Worm (Caenorhabditis elegans): Measurements from ENCODE around the gene gur-3.

Gene gur-3

DNA sequence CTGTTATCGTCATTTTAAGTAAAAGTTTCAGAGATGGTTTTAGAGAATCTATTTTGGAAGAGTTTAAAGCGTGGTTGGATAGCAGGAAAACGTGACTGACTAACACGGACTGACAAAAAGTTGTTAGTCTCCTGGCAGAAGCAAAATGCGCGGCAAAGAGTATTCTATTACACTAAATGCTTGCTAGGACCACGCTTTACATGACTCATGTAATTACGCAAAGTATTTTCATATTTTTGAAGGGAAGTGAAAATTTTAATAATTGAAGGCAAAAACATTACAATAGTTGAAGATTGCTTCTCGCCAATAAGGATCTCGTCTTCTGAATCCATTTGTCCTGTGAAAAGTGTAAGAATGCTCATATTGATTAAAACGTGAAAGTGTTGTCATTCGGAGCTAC, at the start of gene gur-3:
Gene gur-3, minus strand, starts transcription at position 101 of the 400 bp plus-strand sequence.
- TF ChIP-seq unc-62 (GFP tag; optimal IDR thresholded peaks at IDR 0.05): no peak

DNA sequence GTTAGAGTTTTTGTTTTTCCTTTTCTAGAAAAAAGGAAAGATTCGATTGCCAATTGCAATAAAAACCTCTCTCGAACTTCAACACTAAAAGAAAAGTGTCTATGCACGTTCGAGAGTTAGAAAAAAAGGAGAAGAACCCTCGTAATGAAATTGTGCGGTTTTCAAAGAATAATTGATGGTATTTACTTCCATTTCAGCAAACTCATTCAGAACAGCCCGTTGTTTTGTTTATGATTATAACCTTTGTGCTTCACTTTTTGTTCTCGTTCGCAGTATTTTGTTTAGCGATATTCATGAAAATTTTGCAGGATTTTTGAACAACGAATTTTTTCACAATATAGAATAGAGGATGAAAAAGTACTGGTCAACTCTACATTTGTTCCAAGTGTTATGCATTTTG, 47.9 kb upstream of the gur-3 start, which contains the start of gene lgc-41:
Gene lgc-41, plus strand, starts transcription at position 301 of the 400 bp plus-strand sequence.
- no peak for TF ChIP-seq unc-62 (GFP tag; optimal IDR thresholded peaks at IDR 0.05)

DNA sequence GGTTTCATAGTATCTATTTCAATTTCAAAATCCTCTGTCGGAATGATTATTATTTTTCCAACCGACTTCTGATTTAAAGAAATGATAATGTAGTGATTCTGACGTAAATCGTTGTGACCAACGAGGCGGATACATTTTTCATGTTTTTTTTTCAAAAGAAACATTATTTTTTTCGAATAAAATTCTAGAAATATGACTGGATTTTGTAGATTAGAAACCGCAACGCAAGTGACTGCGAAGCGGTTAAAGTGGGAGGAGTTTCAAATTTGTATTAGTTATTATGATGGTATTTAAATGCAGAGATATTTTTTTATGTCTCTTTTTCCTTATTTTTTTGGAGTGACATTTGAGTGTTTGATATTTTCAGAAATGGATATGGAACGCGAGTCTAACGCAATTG, 40.9 kb upstream of the gur-3 start, which contains the start of gene C39B10.5:
Gene C39B10.5, plus strand, starts transcription at position 362 of the 400 bp plus-strand sequence.
- no peak for TF ChIP-seq unc-62 (GFP tag; optimal IDR thresholded peaks at IDR 0.05)

DNA sequence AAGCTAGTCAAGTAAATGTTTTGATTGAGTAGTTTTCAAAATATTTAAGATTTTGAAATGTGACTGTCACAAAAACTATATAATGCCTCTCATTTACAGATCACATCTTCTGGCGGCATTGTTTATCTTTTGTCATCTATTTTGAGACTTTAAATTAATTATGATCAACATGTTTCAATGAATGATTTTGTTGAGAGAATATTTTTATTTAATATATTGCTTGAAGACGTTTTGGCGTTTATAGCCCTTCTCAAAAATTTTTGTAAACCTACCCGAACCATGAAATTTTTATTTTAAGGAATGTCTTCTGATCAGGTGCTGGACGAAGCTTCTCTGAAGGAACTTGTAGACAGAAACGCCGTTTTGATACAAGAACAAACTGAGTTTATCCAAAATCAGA, 38.6 kb upstream of the gur-3 start, which contains the start of gene C39B10.4:
Gene C39B10.4, plus strand, starts transcription at position 301 of the 400 bp plus-strand sequence.
- TF ChIP-seq unc-62 (GFP tag; optimal IDR thresholded peaks at IDR 0.05): no peak

DNA sequence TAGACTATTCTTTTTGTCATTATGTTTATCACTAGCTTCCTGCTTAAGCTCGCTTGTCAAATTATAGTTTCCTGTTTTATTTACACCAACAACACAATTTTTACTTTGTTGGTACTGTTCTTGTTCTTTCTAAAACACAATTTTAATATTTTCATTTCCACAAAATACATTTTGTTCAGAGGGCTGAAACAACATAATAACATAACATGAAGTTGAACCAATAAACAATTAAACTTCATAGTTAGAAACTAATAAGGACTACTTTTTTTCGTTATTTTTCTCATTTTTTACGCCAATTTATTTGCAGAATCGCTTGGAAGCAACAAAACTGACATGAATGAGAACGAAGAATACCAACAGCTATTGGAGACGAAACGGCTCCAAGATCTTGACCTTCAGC, 37.7 kb upstream of the gur-3 start, which contains the start of gene C39B10.3:
Gene C39B10.3, plus strand, starts transcription at position 301 of the 400 bp plus-strand sequence.
- TF ChIP-seq unc-62 (GFP tag; optimal IDR thresholded peaks at IDR 0.05): no peak

DNA sequence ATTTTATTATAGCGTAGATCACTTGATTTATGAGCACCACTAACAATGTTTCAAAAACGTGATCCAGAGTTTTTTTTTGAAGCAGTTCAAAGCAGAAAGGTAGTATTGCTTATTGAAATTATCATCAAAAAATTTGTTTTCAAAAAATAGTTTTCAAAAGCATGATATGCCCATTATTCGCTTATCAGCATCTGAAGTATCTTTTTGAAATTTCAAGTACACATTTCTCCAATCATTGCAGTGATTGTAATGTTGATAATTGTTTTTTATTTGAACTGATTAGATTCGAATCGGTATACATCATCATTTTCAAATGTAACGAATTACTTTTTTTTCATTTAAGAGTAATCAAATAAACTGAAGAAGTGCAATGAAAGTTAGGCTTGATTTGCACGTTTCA, 34.7 kb upstream of the gur-3 start:
- no peak for TF ChIP-seq unc-62 (GFP tag; optimal IDR thresholded peaks at IDR 0.05)

DNA sequence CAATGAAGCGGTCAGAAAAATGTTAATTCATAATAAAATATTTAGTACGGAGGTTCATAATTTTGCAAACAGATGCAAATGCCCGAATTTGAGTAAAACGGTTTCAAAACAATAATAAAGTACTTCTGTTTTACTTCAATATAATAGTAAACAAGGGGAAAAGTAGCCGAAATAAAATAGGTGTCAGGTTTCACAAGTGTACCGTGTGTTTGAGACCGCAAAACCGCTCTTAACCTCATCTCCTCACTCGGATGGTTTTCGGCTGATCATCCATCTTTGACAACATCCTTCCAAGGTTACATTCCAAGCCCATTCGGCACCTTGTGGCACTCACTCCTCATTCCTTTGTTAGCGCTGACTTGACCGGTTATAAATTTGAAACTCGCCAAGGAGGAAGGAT, 31.3 kb upstream of the gur-3 start:
- no peak for TF ChIP-seq unc-62 (GFP tag; optimal IDR thresholded peaks at IDR 0.05)

DNA sequence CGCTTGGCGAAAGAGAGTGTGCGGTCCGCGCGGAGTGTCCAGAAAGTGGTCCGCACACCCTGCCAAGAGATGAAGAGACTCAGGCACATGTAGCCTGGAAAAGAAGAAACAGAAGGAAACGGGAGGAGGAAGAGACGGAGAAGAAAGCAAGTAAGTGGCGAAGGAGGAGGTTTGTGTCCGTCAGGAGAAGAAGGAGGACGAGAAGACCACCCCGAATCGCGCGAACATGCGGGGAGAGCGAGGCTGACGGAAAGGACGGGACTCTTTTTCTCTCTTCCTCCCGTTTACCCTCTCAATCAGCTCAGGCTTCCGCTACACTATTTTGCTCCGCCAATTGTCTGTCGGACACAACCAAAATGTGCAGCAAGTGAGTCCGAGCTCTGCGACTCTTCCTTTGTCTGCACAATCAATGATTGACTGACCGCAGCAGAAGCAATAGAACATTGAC, 29.4 kb upstream of the gur-3 start:
- no peak for TF ChIP-seq unc-62 (GFP tag; optimal IDR thresholded peaks at IDR 0.05)

DNA sequence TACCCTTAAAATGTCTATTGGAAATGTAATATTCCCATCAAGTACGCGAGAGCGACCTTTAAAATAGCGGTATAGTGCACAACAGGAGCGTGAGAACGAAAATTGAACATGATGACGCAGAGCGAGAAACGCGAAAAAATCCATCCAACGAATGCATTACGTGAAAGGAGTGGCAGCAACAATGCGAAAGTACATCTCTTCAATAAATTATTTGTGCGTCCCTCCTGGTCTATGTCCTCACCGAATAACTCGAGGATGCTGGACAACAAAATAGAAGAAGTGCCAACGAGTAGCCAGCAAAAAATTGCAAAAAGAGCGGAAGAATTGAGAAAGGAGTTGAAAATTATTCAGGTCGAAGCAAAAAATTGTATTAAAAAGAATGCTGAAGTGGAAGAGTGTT, 27.8 kb upstream of the gur-3 start:
- TF ChIP-seq unc-62 (GFP tag; optimal IDR thresholded peaks at IDR 0.05): no peak

DNA sequence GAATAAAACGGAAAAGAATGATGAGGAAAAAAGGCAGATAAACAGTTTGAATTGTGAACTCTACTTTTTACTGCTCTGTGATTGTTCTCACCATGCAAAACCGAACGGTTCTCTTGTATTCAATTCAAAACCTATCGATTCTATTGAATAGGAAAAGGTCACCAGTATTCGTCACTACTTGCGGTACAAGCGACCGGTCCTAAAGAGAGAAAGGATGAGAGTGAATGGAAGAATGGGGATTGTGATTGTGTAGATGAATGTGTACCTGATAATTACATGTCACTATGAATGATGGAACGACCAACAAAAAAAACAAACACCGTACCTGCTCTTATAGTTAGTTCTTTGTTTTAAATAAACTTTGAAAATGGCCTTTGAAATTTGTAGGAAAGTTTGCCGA, 26.7 kb upstream of the gur-3 start:
- TF ChIP-seq unc-62 (GFP tag; optimal IDR thresholded peaks at IDR 0.05): no peak

DNA sequence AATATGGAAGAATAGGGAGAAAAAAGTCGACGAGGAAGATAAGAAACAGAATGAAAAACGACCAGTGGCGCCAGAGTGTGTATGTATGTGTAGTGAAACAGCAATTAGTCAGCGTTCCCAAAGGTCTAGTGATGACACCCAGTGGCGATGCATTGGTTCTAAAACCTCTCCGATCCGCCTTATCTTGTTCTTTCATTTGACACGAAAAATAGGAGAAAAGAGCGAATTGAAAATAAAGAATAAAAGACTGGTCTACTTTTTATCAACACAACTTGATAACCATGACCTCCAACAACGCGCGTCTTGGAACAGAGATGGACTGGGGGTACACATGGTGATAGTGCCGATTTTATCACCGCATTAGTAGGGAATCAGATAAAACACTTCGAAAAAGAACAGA, 24.8 kb upstream of the gur-3 start:
- no peak for TF ChIP-seq unc-62 (GFP tag; optimal IDR thresholded peaks at IDR 0.05)

DNA sequence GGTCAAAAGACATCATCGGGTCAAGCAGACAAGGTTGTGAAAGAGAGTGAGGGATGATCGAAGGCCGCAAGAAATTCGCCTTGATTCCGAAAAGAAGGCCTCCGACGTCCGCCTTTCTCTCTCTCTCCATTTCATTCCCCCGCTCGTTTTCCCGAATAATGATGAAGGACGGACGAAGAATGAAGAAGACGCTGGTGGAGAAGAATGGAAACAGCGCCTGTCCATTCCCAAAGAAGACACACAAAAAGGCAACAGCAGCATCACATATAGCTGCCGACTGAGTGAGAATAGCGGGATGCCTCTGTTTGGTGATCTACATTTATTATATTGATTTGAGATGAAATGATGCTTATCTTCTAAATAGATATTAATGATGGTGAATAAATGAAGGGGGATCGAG, 23.1 kb upstream of the gur-3 start:
- no peak for TF ChIP-seq unc-62 (GFP tag; optimal IDR thresholded peaks at IDR 0.05)

DNA sequence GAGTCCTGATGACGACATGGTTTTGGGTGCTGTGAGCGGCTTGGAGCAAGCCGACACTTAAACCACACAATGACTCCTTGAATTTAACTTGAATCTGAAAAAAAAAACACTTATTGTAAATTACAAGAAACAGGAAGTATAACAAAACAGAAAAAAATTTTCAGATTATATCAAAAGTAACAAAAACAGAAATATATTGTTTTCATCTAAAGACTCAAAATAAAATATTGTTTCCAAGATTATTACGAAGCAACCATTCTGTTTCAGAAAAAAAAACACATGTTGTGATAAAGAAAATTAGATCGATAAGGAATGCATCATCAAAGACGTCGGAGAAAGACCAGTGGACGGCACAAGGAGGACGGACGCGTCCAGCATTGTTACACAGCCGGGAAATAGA, 22.5 kb upstream of the gur-3 start, which contains the start of gene mig-15:
Gene mig-15, minus strand, starts transcription at position 101 of the 400 bp plus-strand sequence.
- TF ChIP-seq unc-62 (GFP tag; optimal IDR thresholded peaks at IDR 0.05): no peak

DNA sequence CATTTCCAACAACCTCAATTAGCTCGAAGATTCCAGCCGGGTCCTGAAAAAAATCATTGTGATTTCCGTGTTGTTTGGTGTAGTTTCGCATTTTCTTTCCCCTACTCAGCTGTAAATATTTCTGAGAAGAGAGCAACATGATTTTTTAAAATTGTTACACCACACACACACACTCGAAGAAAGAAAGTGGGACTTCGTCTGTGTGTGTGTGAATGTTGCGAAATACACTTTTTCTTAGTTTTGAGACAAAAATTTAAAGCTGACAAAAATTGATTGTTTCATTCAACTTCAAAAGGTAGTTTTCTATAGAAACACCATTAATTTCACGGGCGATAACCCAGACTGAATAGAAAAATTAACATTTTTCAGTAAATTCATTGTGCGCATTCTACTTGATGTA, 22.0 kb upstream of the gur-3 start:
- no peak for TF ChIP-seq unc-62 (GFP tag; optimal IDR thresholded peaks at IDR 0.05)

DNA sequence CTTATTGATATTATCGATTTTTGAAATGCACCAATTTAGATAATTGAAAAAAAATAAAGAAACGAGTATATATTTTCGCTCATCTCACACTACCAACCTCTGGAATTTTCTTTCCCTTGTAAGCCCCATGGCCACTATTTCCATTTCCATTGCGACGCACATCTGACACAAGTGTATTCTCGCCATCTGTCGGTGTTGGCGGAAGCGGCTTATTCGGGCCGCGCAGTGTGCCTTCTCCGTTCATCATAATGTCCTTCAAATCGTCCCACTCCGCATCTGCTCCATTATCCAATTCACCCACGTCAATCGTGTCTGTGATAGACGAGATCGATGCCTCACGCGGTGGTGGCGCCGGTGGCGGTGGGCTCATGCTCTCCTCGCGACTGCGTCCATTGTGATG, 18.6 kb upstream of the gur-3 start:
- TF ChIP-seq unc-62 (GFP tag; optimal IDR thresholded peaks at IDR 0.05): no peak

DNA sequence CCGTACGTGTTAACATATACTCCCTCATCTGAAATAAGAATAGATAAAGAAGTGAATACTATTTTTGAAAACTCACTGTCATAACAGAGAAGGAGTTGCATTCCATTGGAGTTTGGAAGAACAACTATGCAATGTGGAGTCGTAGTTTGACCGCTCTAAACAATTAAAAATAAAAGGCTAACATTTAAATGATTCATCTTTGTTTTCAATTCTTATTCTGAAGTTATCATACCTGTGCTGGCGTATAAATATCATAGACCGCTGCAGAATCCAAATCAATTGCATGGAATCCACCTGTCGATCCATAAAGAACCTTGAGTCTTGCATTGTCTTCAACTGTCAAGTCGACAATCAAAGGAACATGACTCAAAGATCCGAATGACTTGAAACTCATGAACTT, 16.6 kb upstream of the gur-3 start:
- no peak for TF ChIP-seq unc-62 (GFP tag; optimal IDR thresholded peaks at IDR 0.05)

DNA sequence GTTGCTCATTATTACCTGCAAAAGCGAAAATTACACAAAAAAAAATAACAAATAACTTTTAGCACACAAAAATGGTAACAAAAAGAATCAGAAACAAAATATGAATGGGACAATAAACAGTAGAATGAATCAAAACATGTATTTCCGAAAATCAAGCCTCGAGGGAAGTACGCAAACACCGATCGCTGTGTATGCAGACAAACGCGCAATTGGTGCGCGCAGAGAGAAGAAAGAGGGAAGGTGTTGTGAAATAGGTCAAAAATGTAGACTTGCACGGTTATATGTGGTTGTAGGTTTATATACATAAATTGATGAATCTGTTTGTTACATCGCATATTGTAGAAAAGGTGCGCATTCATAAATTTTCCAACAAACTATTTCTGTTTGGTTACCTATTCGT, 13.6 kb upstream of the gur-3 start, which contains the start of gene cdk-11.2:
Gene cdk-11.2, minus strand, starts transcription at position 23 of the 400 bp plus-strand sequence.
- TF ChIP-seq unc-62 (GFP tag; optimal IDR thresholded peaks at IDR 0.05): no peak

DNA sequence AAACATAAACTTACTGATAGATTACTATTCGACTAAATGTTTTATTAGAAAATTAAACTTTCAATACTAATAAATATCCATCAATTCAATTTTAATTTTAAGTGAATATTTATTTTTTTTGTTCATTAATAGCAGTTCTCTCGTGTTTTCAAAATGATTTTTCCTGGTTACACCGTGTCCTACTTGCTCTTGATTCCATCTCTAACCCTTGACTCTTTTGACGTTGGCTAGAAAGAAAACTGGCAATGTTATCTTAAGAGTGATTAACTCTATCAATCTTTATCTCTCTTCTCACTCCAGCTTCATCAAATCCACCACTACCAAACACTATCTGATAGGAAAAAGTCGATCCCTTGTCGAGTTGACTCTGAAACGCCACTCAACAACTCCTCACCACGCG, 6.3 kb upstream of the gur-3 start, which contains the start of gene acr-8:
Gene acr-8, plus strand, starts transcription at position 301 of the 400 bp plus-strand sequence.
- no peak for TF ChIP-seq unc-62 (GFP tag; optimal IDR thresholded peaks at IDR 0.05)
